Worm (Caenorhabditis elegans): ENCODE data around the gene rfk-1.

- TF ChIP-seq nhr-12 (tag; optimal IDR thresholded peaks at IDR 0.05) = no peak
- TF ChIP-seq snpc-4 (tag; optimal IDR thresholded peaks at IDR 0.05) = no peak
These were observed 14.4 kb downstream of the rfk-1 start, which contains the start of gene R10H10.4 for ce11 chrIV:10394858-10395257.

All from whole organism, mixed stage, embryonic.